Worm (Caenorhabditis elegans) whole organism, L4 larva: Measurements from ENCODE around the gene F52E4.5.

Experiments
- F37D6.2 ChIP-seq: sonication (generic microtip); optimal IDR thresholded peaks from 2 replicates; lab custom pipeline; 2016; ENCODE audit warnings: mild to moderate bottlenecking, missing genetic modification characterization, missing compliant biosample characterization
- R02D3.7 ChIP-seq: fragments of 150-350 bp; sonication (generic microtip); optimal IDR thresholded peaks from 3 replicates; lab custom pipeline; 2014; ENCODE audit warnings: missing biosample characterization, missing genetic modification characterization
- Y48G9A.11 ChIP-seq: fragments of 200-800 bp; sonication (Bioruptor generic); IDR thresholded peaks from 2 replicates; pipeline ENCODE4 v1.3.6; 2022; ENCODE audit warnings: missing genetic modification reagents, missing genetic modification characterization, missing compliant biosample characterization
- Y5F2A.4 ChIP-seq: fragments of 200-800 bp; sonication (Bioruptor generic); optimal IDR thresholded peaks from 2 replicates; lab custom pipeline; 2018; ENCODE audit warnings: mild to moderate bottlenecking, missing genetic modification characterization, missing compliant biosample characterization
- ZK337.2 ChIP-seq: fragments of 200-800 bp; sonication (Bioruptor generic); IDR thresholded peaks from 2 replicates; pipeline ENCODE4 v1.3.6; 2022; ENCODE audit warnings: missing genetic modification reagents, missing genetic modification characterization, missing compliant biosample characterization
- aha-1 ChIP-seq: fragments of 150-350 bp; peaks from one replicate; lab custom pipeline; 2014; ENCODE audit warnings: missing biosample characterization, missing genetic modification characterization
- aly-2 ChIP-seq: sonication (generic microtip); optimal IDR thresholded peaks from 2 replicates; lab custom pipeline; 2018; ENCODE audit warnings: missing biosample characterization, missing genetic modification characterization
- ama-1 ChIP-seq: fragments of 150-350 bp; optimal IDR thresholded peaks from 2 replicates; lab custom pipeline; 2014; ENCODE audit warnings: inconsistent platforms, mixed read lengths
- ceh-20 ChIP-seq: fragments of 200-800 bp; sonication (Bioruptor generic); IDR thresholded peaks from 2 replicates; pipeline ENCODE4 v1.3.6; 2022; ENCODE audit warnings: missing genetic modification reagents, missing genetic modification characterization, missing compliant biosample characterization
- ceh-28 ChIP-seq: fragments of 150-350 bp; optimal IDR thresholded peaks from 2 replicates; lab custom pipeline; 2014; ENCODE audit warnings: missing biosample characterization, missing genetic modification reagents, missing genetic modification characterization
- ceh-32 ChIP-seq: sonication (generic microtip); optimal IDR thresholded peaks from 2 replicates; lab custom pipeline; 2016; ENCODE audit warnings: mild to moderate bottlenecking, missing genetic modification characterization, missing compliant biosample characterization; ENCODE audit not compliant: poor library complexity
- ceh-82 ChIP-seq: sonication (generic microtip); optimal IDR thresholded peaks from 2 replicates; lab custom pipeline; 2017; ENCODE audit warnings: missing biosample characterization, missing genetic modification characterization
- ces-1 ChIP-seq: fragments of 150-350 bp; sonication (generic microtip); optimal IDR thresholded peaks from 4 replicates; lab custom pipeline; 2014; ENCODE audit warnings: missing biosample characterization, missing genetic modification reagents, missing genetic modification characterization
- cey-2 ChIP-seq: sonication (generic microtip); optimal IDR thresholded peaks from 3 replicates; lab custom pipeline; 2017; ENCODE audit warnings: missing genetic modification characterization, mild to moderate bottlenecking, missing compliant biosample characterization, antibody characterized with exemption, borderline replicate concordance; ENCODE audit not compliant: insufficient read depth
- daf-12 ChIP-seq: fragments of 150-350 bp; optimal IDR thresholded peaks from 2 replicates; lab custom pipeline; 2014; ENCODE audit warnings: missing biosample characterization, missing genetic modification reagents, missing genetic modification characterization
- daf-19 ChIP-seq: fragments of 200-800 bp; sonication (Bioruptor generic); conservative IDR thresholded peaks from 2 replicates; pipeline ENCODE4 v1.3.6; 2022; ENCODE audit warnings: missing genetic modification characterization, missing compliant biosample characterization
- daf-8 ChIP-seq: fragments of 200-800 bp; sonication (Bioruptor generic); IDR thresholded peaks from 2 replicates; pipeline ENCODE4 v1.3.6; 2022; ENCODE audit warnings: missing genetic modification characterization, missing compliant biosample characterization
- dmd-6 ChIP-seq: fragments of 200-800 bp; sonication (Bioruptor generic); IDR thresholded peaks from 2 replicates; pipeline ENCODE4 v1.3.6; 2022; ENCODE audit warnings: missing genetic modification reagents, missing genetic modification characterization, missing compliant biosample characterization
- fkh-10 ChIP-seq: fragments of 150-350 bp; optimal IDR thresholded peaks from 2 replicates; lab custom pipeline; 2014; ENCODE audit warnings: missing biosample characterization, missing genetic modification reagents, missing genetic modification characterization
- hif-1 ChIP-seq, 2 experiments: sonication (generic microtip); optimal IDR thresholded peaks; 2 replicates each; lab custom pipeline; 2016 to 2017; ENCODE audit warnings: missing compliant biosample characterization in 2 of 2, missing genetic modification characterization in 2 of 2, missing genetic modification reagents in 2 of 2, missing genotype in 2 of 2, mild to moderate bottlenecking in 1 of 2
- hlh-11 ChIP-seq: fragments of 200-800 bp; sonication (Bioruptor generic); optimal IDR thresholded peaks from 2 replicates; lab custom pipeline; 2018; ENCODE audit warnings: mild to moderate bottlenecking, missing genetic modification characterization, missing compliant biosample characterization
- hlh-30 ChIP-seq: sonication (generic microtip); optimal IDR thresholded peaks from 2 replicates; lab custom pipeline; 2017; ENCODE audit warnings: antibody characterized with exemption, mild to moderate bottlenecking, missing genetic modification characterization, missing compliant biosample characterization; ENCODE audit not compliant: insufficient read depth
- lim-7 ChIP-seq: fragments of 200-800 bp; sonication (Bioruptor generic); IDR thresholded peaks from 2 replicates; pipeline ENCODE4 v1.3.6; 2022; ENCODE audit warnings: missing genetic modification characterization, missing compliant biosample characterization
- lin-1 ChIP-seq: fragments of 200-800 bp; sonication (Bioruptor generic); IDR thresholded peaks from 2 replicates; pipeline ENCODE4 v1.3.6; 2022; ENCODE audit warnings: missing genetic modification reagents, missing genetic modification characterization, missing compliant biosample characterization
- lin-13 ChIP-seq: fragments of 150-350 bp; optimal IDR thresholded peaks from 2 replicates; lab custom pipeline; 2014; ENCODE audit warnings: missing biosample characterization, missing genetic modification reagents, missing genetic modification characterization
- lin-15B ChIP-seq: fragments of 150-350 bp; sonication (generic microtip); optimal IDR thresholded peaks from 3 replicates; lab custom pipeline; 2014; ENCODE audit warnings: missing biosample characterization, missing genetic modification characterization
- lir-3 ChIP-seq: sonication (generic microtip); optimal IDR thresholded peaks from 2 replicates; lab custom pipeline; 2016; ENCODE audit warnings: mild to moderate bottlenecking, missing genetic modification characterization, missing compliant biosample characterization
- lsy-2 ChIP-seq, 2 experiments: fragments of 150-350 bp in 1 of 2; sonication (generic microtip) in 1 of 2; optimal IDR thresholded peaks; 2 replicates each; lab custom pipeline; 2014 to 2017; ENCODE audit warnings: missing biosample characterization in 2 of 2, missing genetic modification characterization in 2 of 2
- madf-5 ChIP-seq, 2 experiments: fragments of 200-800 bp; sonication (Bioruptor generic); IDR thresholded peaks; 2 replicates each; pipeline ENCODE4 v1.3.6; 2022; ENCODE audit warnings: missing compliant biosample characterization in 2 of 2, missing genetic modification characterization in 2 of 2
- madf-9 ChIP-seq: fragments of 200-800 bp; sonication (Bioruptor generic); conservative IDR thresholded peaks from 2 replicates; pipeline ENCODE4 v1.3.6; 2022; ENCODE audit warnings: missing genetic modification reagents, missing genetic modification characterization, missing compliant biosample characterization
- mdl-1 ChIP-seq, 2 experiments: fragments of 150-350 bp in 1 of 2; sonication (generic microtip) in 1 of 2; optimal IDR thresholded peaks; 2 replicates each; lab custom pipeline; 2014 to 2017; ENCODE audit warnings: missing biosample characterization in 2 of 2, missing genetic modification characterization in 2 of 2
- mdt-29 ChIP-seq: fragments of 200-800 bp; sonication (Bioruptor generic); IDR thresholded peaks from 2 replicates; pipeline ENCODE4 v1.3.6; 2022; ENCODE audit warnings: missing genetic modification reagents, missing genetic modification characterization, missing compliant biosample characterization
- mes-2 ChIP-seq: sonication (generic microtip); optimal IDR thresholded peaks from 2 replicates; lab custom pipeline; 2016; ENCODE audit warnings: missing genotype, mild to moderate bottlenecking, missing genetic modification characterization, missing compliant biosample characterization; ENCODE audit not compliant: poor library complexity, severe bottlenecking
- nhr-102 ChIP-seq: sonication (generic microtip); optimal IDR thresholded peaks from 2 replicates; lab custom pipeline; 2016; ENCODE audit warnings: mild to moderate bottlenecking, missing genetic modification characterization, moderate library complexity, missing compliant biosample characterization
- nhr-42 ChIP-seq: fragments of 200-800 bp; sonication (Bioruptor generic); IDR thresholded peaks from 2 replicates; pipeline ENCODE4 v1.3.6; 2022; ENCODE audit warnings: missing genetic modification characterization, missing compliant biosample characterization
- nhr-48 ChIP-seq: sonication (generic microtip); optimal IDR thresholded peaks from 2 replicates; lab custom pipeline; 2016; ENCODE audit warnings: mild to moderate bottlenecking, missing genetic modification characterization, missing compliant biosample characterization
- php-3 ChIP-seq: fragments of 200-800 bp; sonication (Bioruptor generic); IDR thresholded peaks from 2 replicates; pipeline ENCODE4 v1.3.6; 2022; ENCODE audit warnings: missing genetic modification reagents, missing genetic modification characterization, missing compliant biosample characterization
- rbr-2 ChIP-seq: sonication (generic microtip); optimal IDR thresholded peaks from 2 replicates; lab custom pipeline; 2016; ENCODE audit warnings: missing genotype, missing genetic modification characterization, missing compliant biosample characterization
- saeg-2 ChIP-seq: fragments of 200-800 bp; sonication (Bioruptor generic); IDR thresholded peaks from 2 replicates; pipeline ENCODE4 v1.3.6; 2022; ENCODE audit warnings: missing genetic modification reagents, missing genetic modification characterization, missing compliant biosample characterization
- set-16 ChIP-seq: fragments of 200-800 bp; sonication (Bioruptor generic); IDR thresholded peaks from 2 replicates; pipeline ENCODE4 v1.3.6; 2022; ENCODE audit warnings: missing genetic modification reagents, missing genetic modification characterization, missing compliant biosample characterization
- snpc-4 ChIP-seq: fragments of 150-350 bp; optimal IDR thresholded peaks from 2 replicates; lab custom pipeline; 2014; ENCODE audit warnings: missing biosample characterization, missing genetic modification characterization
- unc-62 ChIP-seq, 3 experiments: fragments of 150-350 bp in 1 of 3; sonication (generic microtip); optimal IDR thresholded peaks in 2 of 3; peaks in 1 of 3; 1 replicate in 1 of 3; 2 replicates in 2 of 3; lab custom pipeline; 2014 to 2017; ENCODE audit warnings: missing biosample characterization in 3 of 3, missing genetic modification characterization in 3 of 3, missing genetic modification reagents in 3 of 3, missing genotype in 1 of 3
- vab-7 ChIP-seq: fragments of 200-800 bp; sonication (Bioruptor generic); IDR thresholded peaks from 2 replicates; pipeline ENCODE4 v1.3.6; 2022; ENCODE audit warnings: missing genetic modification reagents, missing genetic modification characterization, missing compliant biosample characterization
- zip-11 ChIP-seq: fragments of 200-800 bp; sonication (Bioruptor generic); IDR thresholded peaks from 2 replicates; pipeline ENCODE4 v1.3.6; 2022; ENCODE audit warnings: missing genetic modification characterization, missing compliant biosample characterization

F52E4.5 gene

ce11 chrX:3111066-3111465 is 23.9 kb upstream of the F52E4.5 start:
- no peak for TF ChIP-seq daf-12
- TF ChIP-seq ceh-32, result no peak
- no peak for TF ChIP-seq Y5F2A.4
- no peak for TF ChIP-seq nhr-48 (tag; lab: Kevin White, UChicago)
- 0 out of 2 replicates have a peak, but pooled peaks have one; percentile 15 for TF ChIP-seq ZK337.2 (GFP tag; lab: Robert Waterston, UW)
- no peak for TF ChIP-seq ceh-82 (tag; lab: Kevin White, UChicago)
- no peak for TF ChIP-seq snpc-4 (tag; lab: Kevin White, UChicago)
- TF ChIP-seq F37D6.2 (tag; lab: Kevin White, UChicago), result no peak
- TF ChIP-seq ama-1 (lab: Kevin White, UChicago), result no peak
- TF ChIP-seq ceh-28 (tag; lab: Kevin White, UChicago), result no peak
- TF ChIP-seq madf-9 (GFP tag; lab: Robert Waterston, UW), result no peak
- TF ChIP-seq set-16, result no peak
- no peak for TF ChIP-seq R02D3.7 (tag; lab: Kevin White, UChicago)
- no peak for TF ChIP-seq lim-7 (GFP tag; lab: Robert Waterston, UW)
- TF ChIP-seq php-3 (GFP tag; lab: Robert Waterston, UW), result no peak
- no peak for TF ChIP-seq nhr-42 (GFP tag; lab: Robert Waterston, UW)
- TF ChIP-seq aly-2 (tag; lab: Kevin White, UChicago), result no peak
- TF ChIP-seq hlh-30, result peak; percentile 83
- TF ChIP-seq rbr-2 (tag; lab: Kevin White, UChicago), result peak; percentile 6
- TF ChIP-seq dmd-6 (GFP tag; lab: Robert Waterston, UW), result no peak
- no peak for TF ChIP-seq daf-19 (GFP tag; lab: Robert Waterston, UW)
- no peak for TF ChIP-seq Y48G9A.11 (GFP tag; lab: Robert Waterston, UW)
- TF ChIP-seq cey-2 (tag; lab: Kevin White, UChicago), result no peak
- TF ChIP-seq madf-5 (GFP tag; IDR thresholded peaks at IDR 0.05; lab: Robert Waterston, UW), result no peak
- no peak for TF ChIP-seq daf-8 (GFP tag; lab: Robert Waterston, UW)
- peak; percentile 19 for TF ChIP-seq hlh-11 (tag; lab: Kevin White, UChicago)
- no peak for TF ChIP-seq lin-1 (GFP tag; lab: Robert Waterston, UW)
- TF ChIP-seq mdl-1 (tag; optimal IDR thresholded peaks at IDR 0.05; lab: Kevin White, UChicago), result peak in 1 of 2 experiments; percentile 64
- TF ChIP-seq mdt-29 (GFP tag; lab: Robert Waterston, UW), result peak; percentile 15; the same call in 1 of the 2 replicates
- TF ChIP-seq fkh-10, result peak; percentile 79
- peak; percentile 27 to 36 for TF ChIP-seq lsy-2 (tag; optimal IDR thresholded peaks at IDR 0.05; lab: Kevin White, UChicago)
- TF ChIP-seq ceh-20 (GFP tag; lab: Robert Waterston, UW), result 0 out of 2 replicates have a peak, but pooled peaks have one; percentile 36
- no peak for TF ChIP-seq vab-7
- TF ChIP-seq mes-2 (tag; lab: Kevin White, UChicago), result peak; percentile 19
- TF ChIP-seq lin-15B (tag; lab: Kevin White, UChicago), result no peak
- peak; percentile 3 for TF ChIP-seq lin-13 (GFP tag; lab: Kevin White, UChicago)
- TF ChIP-seq saeg-2 (GFP tag; lab: Robert Waterston, UW), result no peak
- TF ChIP-seq unc-62 (GFP tag; optimal IDR thresholded peaks at IDR 0.05 in 1 of 2; lab: Kevin White, UChicago), result peak in 1 of 2 experiments; percentile 76
- no peak for TF ChIP-seq unc-62 (tag; optimal IDR thresholded peaks at IDR 0.05; lab: Kevin White, UChicago)
- no peak for TF ChIP-seq lir-3
- peak; percentile 49 for TF ChIP-seq ces-1
- no peak for TF ChIP-seq zip-11 (GFP tag; lab: Robert Waterston, UW)
- no peak for TF ChIP-seq aha-1 (tag; lab: Kevin White, UChicago)
- TF ChIP-seq nhr-102 (tag; lab: Kevin White, UChicago), result no peak
- peak in 1 of 2 experiments; percentile 66 for TF ChIP-seq hif-1 (tag; optimal IDR thresholded peaks at IDR 0.05; lab: Kevin White, UChicago)
